Fruit fly (Drosophila melanogaster): ENCODE data around the gene CG13005.

dm6 chrX:16822080-16822479, 18.6 kb downstream of the CG13005 start:
- no peak for TF ChIP-seq CG8478 (optimal IDR thresholded peaks at IDR 0.05)
- no peak for TF ChIP-seq CTCF (optimal IDR thresholded peaks at IDR 0.05)
